Fruit fly (Drosophila melanogaster): Measurements from ENCODE around the gene CG12011.
A peak's percentile ranks its signal among the peaks of the same experiment; 100 is the strongest.

The CG12011 gene

dm6 chr3L:1661738-1662370 lies 32.6 kb upstream of the CG12011 start:
- TF ChIP-seq CG34224 (GFP tag; IDR thresholded peaks at IDR 0.05; ENCODE audit: partially characterized antibody) (0 out of 3 replicates have a peak, but pooled peaks have one; percentile 41), scrt (GFP tag; optimal IDR thresholded peaks at IDR 0.05) (peak; percentile 74), Bgb (GFP tag; IDR thresholded peaks at IDR 0.05; ENCODE audit: partially characterized antibody) (0 out of 2 replicates have a peak, but pooled peaks have one; percentile 24), CG9876 (GFP tag; optimal IDR thresholded peaks at IDR 0.05) (no peak), onecut (GFP tag; IDR thresholded peaks at IDR 0.05) (peak; percentile 89), Nf-YC (tag; optimal IDR thresholded peaks at IDR 0.05) (peak; percentile 69), crol (GFP tag; IDR thresholded peaks at IDR 0.05) (peak; percentile 64), Rx (GFP tag; IDR thresholded peaks at IDR 0.05) (no peak), dimm (GFP tag; IDR thresholded peaks at IDR 0.05) (no peak), CG31224 (GFP tag; IDR thresholded peaks at IDR 0.05) (peak; percentile 99), CG13287 (GFP tag; IDR thresholded peaks at IDR 0.05; ENCODE audit: partially characterized antibody) (peak; percentile 32; the same call in 1 of the 2 replicates), CG2889 (GFP tag; IDR thresholded peaks at IDR 0.05) (no peak), CG5245 (GFP tag; optimal IDR thresholded peaks at IDR 0.05) (no peak), Scr (GFP tag; IDR thresholded peaks at IDR 0.05; ENCODE audit: partially characterized antibody) (0 out of 2 replicates have a peak, but pooled peaks have one; percentile 18), Adf1 (GFP tag; IDR thresholded peaks at IDR 0.05) (peak; percentile 58; the same call in 1 of the 2 replicates), MBD-R2 (GFP tag; IDR thresholded peaks at IDR 0.05) (0 out of 2 replicates have a peak, but pooled peaks have one; percentile 13), unc-4 (GFP tag; IDR thresholded peaks at IDR 0.05; ENCODE audit: partially characterized antibody) (0 out of 2 replicates have a peak, but pooled peaks have one; percentile 32), seq (GFP tag; IDR thresholded peaks at IDR 0.05) (0 out of 2 replicates have a peak, but pooled peaks have one; percentile 24), Deaf1 (tag; optimal IDR thresholded peaks at IDR 0.05) (peak; percentile 79), ewg (GFP tag; optimal IDR thresholded peaks at IDR 0.05) (peak; percentile 94), Ptx1 (GFP tag; IDR thresholded peaks at IDR 0.05) (no peak), CG10543 (GFP tag; optimal IDR thresholded peaks at IDR 0.05) (peak; percentile 25), CG4328 (GFP tag; optimal IDR thresholded peaks at IDR 0.05) (no peak), CG34422 (GFP tag; IDR thresholded peaks at IDR 0.05) (peak; percentile 58; the same call in 1 of the 3 replicates), sna (GFP tag; IDR thresholded peaks at IDR 0.05; ENCODE audit: partially characterized antibody) (0 out of 2 replicates have a peak, but pooled peaks have one; percentile 23), CG6175 (GFP tag; IDR thresholded peaks at IDR 0.05) (no peak), corto (GFP tag; optimal IDR thresholded peaks at IDR 0.05) (no peak), crp (GFP tag; optimal IDR thresholded peaks at IDR 0.05) (peak in 1 of 2 experiments; percentile 46), Med (GFP tag) (peak; percentile 19), kni (GFP tag; optimal IDR thresholded peaks at IDR 0.05) (no peak), Stat92E (GFP tag; optimal IDR thresholded peaks at IDR 0.05) (no peak), ap (GFP tag; IDR thresholded peaks at IDR 0.05) (no peak), zen2 (GFP tag; IDR thresholded peaks at IDR 0.05; ENCODE audit: partially characterized antibody) (peak; percentile 30; the same call in 2 of the 3 replicates), CG7963 (GFP tag; IDR thresholded peaks at IDR 0.05; ENCODE audit: partially characterized antibody) (no peak)

dm6 chr3L:1663531-1663930 lies 30.9 kb upstream of the CG12011 start:
- TF ChIP-seq Scr (GFP tag; IDR thresholded peaks at IDR 0.05; ENCODE audit: partially characterized antibody) (no peak), Deaf1 (tag; optimal IDR thresholded peaks at IDR 0.05) (peak; percentile 68), MBD-R2 (GFP tag; IDR thresholded peaks at IDR 0.05) (peak; percentile 36), ken (GFP tag; IDR thresholded peaks at IDR 0.05) (no peak), Med (GFP tag) (peak; percentile 59), Nf-YB (GFP tag; optimal IDR thresholded peaks at IDR 0.05) (peak; percentile 81), CG2199 (GFP tag; IDR thresholded peaks at IDR 0.05) (no peak), E2f2 (GFP tag; IDR thresholded peaks at IDR 0.05) (no peak), Nf-YC (tag; optimal IDR thresholded peaks at IDR 0.05) (peak; percentile 89), CG31365 (tag; optimal IDR thresholded peaks at IDR 0.05) (no peak), ewg (GFP tag; optimal IDR thresholded peaks at IDR 0.05) (peak; percentile 83), ash1 (GFP tag; optimal IDR thresholded peaks at IDR 0.05) (no peak), CG6683 (GFP tag; optimal IDR thresholded peaks at IDR 0.05) (no peak), onecut (GFP tag; IDR thresholded peaks at IDR 0.05) (peak; percentile 85), CG8089 (GFP tag; optimal IDR thresholded peaks at IDR 0.05) (no peak), Sry-β (GFP tag; optimal IDR thresholded peaks at IDR 0.05) (no peak), Ptx1 (GFP tag; IDR thresholded peaks at IDR 0.05) (no peak), CG32767 (GFP tag; IDR thresholded peaks at IDR 0.05) (peak; percentile 48; the same call in 1 of the 2 replicates)
